Worm (Caenorhabditis elegans): ENCODE results near the gene aexr-2.

ce11 chrX:6593178-6593786 lies 38.1 kb downstream of the aexr-2 start:
- TF ChIP-seq ref-1 (GFP tag; conservative IDR thresholded peaks at IDR 0.05) (peak; percentile 88), flt-1 (GFP tag; IDR thresholded peaks at IDR 0.05) (peak; percentile 97), cog-1 (tag; optimal IDR thresholded peaks at IDR 0.05) (peak; percentile 65), ztf-29 (GFP tag; IDR thresholded peaks at IDR 0.05) (peak; percentile 93), tab-1 (GFP tag; IDR thresholded peaks at IDR 0.05) (peak; percentile 96), med-1 (GFP tag; optimal IDR thresholded peaks at IDR 0.05; ENCODE audit: insufficient read depth) (peak; percentile 85), T22C8.4 (GFP tag; IDR thresholded peaks at IDR 0.05) (peak; percentile 93), ztf-23 (GFP tag; IDR thresholded peaks at IDR 0.05) (peak; percentile 96), klf-2 (GFP tag; conservative IDR thresholded peaks at IDR 0.05) (peak; percentile 94)
